Fruit fly (Drosophila melanogaster): ENCODE measurements around the gene Ent1.
A peak's percentile ranks its signal among the peaks of the same experiment; 100 is the strongest.

The Ent1 gene

DNA sequence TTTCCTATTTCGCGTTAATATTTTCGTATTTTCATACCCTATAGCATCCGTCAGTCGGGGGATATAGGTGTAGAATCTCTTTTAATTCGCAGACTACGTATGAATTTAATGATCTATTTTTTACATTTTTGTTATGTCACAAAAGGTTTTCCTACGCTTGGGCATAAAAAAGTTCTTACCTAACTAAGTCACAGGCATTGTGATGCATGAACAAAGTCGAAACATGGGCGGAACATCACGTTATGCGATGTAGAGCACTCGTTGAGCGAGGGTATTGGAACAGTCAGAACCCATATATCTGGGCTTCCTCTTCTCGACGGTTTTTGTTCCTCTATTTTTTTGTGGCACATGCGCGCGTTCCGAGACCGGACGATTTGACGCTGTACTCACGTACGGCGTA lies 48.5 kb downstream of the Ent1 start (continued):
- TF ChIP-seq danr (GFP tag; IDR thresholded peaks at IDR 0.05) (no peak), Sox102F (GFP tag; optimal IDR thresholded peaks at IDR 0.05) (peak; percentile 35), Ets65A (GFP tag) (peak; percentile 90), vfl (GFP tag; optimal IDR thresholded peaks at IDR 0.05) (no peak), sna (GFP tag; IDR thresholded peaks at IDR 0.05; ENCODE audit: partially characterized antibody) (no peak), row (GFP tag; IDR thresholded peaks at IDR 0.05) (peak; percentile 77), CG33213 (GFP tag; optimal IDR thresholded peaks at IDR 0.05) (no peak), CG7963 (GFP tag; IDR thresholded peaks at IDR 0.05; ENCODE audit: partially characterized antibody) (no peak), Hr3 (GFP tag; optimal IDR thresholded peaks at IDR 0.05) (no peak), CG13775 (GFP tag; optimal IDR thresholded peaks at IDR 0.05) (no peak), CG10267 (tag; optimal IDR thresholded peaks at IDR 0.05) (no peak), CG31224 (GFP tag; IDR thresholded peaks at IDR 0.05) (no peak), ci (GFP tag; IDR thresholded peaks at IDR 0.05) (no peak), Lim3 (GFP tag; IDR thresholded peaks at IDR 0.05) (no peak), phol (tag; optimal IDR thresholded peaks at IDR 0.05) (no peak), hth (optimal IDR thresholded peaks at IDR 0.05) (no peak), CG6791 (GFP tag; IDR thresholded peaks at IDR 0.05; ENCODE audit: partially characterized antibody) (no peak), CG7271 (tag; optimal IDR thresholded peaks at IDR 0.05) (no peak), prd (optimal IDR thresholded peaks at IDR 0.05) (no peak), prd (GFP tag; IDR thresholded peaks at IDR 0.05) (no peak; the same call in 2 of the 3 replicates), Med (GFP tag) (peak; percentile 80), CG14965 (GFP tag; optimal IDR thresholded peaks at IDR 0.05; ENCODE audit: borderline replicate concordance) (no peak), CG10565 (GFP tag; optimal IDR thresholded peaks at IDR 0.05) (no peak), tna (GFP tag; IDR thresholded peaks at IDR 0.05; ENCODE audit: partially characterized antibody) (no peak), CG10654 (GFP tag; optimal IDR thresholded peaks at IDR 0.05) (no peak), unc-4 (GFP tag; IDR thresholded peaks at IDR 0.05; ENCODE audit: partially characterized antibody) (no peak), Chrac-16 (GFP tag; optimal IDR thresholded peaks at IDR 0.05) (no peak), cas (GFP tag; IDR thresholded peaks at IDR 0.05) (no peak), sug (tag; optimal IDR thresholded peaks at IDR 0.05) (no peak), grn (GFP tag; optimal IDR thresholded peaks at IDR 0.05) (no peak), oc (tag; optimal IDR thresholded peaks at IDR 0.05) (no peak), CG2712 (tag; optimal IDR thresholded peaks at IDR 0.05) (peak; percentile 14), mam (GFP tag; optimal IDR thresholded peaks at IDR 0.05) (peak; percentile 4), Fer1 (GFP tag; optimal IDR thresholded peaks at IDR 0.05) (no peak), CG7556 (GFP tag; optimal IDR thresholded peaks at IDR 0.05) (no peak), CG7357 (GFP tag; IDR thresholded peaks at IDR 0.05) (no peak), ttk (GFP tag; IDR thresholded peaks at IDR 0.05) (no peak), CG18011 (GFP tag; optimal IDR thresholded peaks at IDR 0.05) (no peak), z (GFP tag; IDR thresholded peaks at IDR 0.05) (no peak), dimm (GFP tag; IDR thresholded peaks at IDR 0.05) (no peak), vvl (GFP tag; IDR thresholded peaks at IDR 0.05) (peak; percentile 12; the same call in 1 of the 2 replicates), CG12391 (tag; optimal IDR thresholded peaks at IDR 0.05) (no peak), mirr (GFP tag; optimal IDR thresholded peaks at IDR 0.05) (no peak), chif (GFP tag; optimal IDR thresholded peaks at IDR 0.05) (no peak), CG16813 (GFP tag; IDR thresholded peaks at IDR 0.05; ENCODE audit: partially characterized antibody) (no peak), hkb (optimal IDR thresholded peaks at IDR 0.05) (no peak), hkb (GFP tag; IDR thresholded peaks at IDR 0.05) (no peak), schlank (tag; optimal IDR thresholded peaks at IDR 0.05) (no peak), CG18599 (GFP tag; optimal IDR thresholded peaks at IDR 0.05) (peak; percentile 37), HLH54F (GFP tag; optimal IDR thresholded peaks at IDR 0.05) (peak; percentile 18), HLHmδ (GFP tag; optimal IDR thresholded peaks at IDR 0.05) (no peak), CG9932 (GFP tag; IDR thresholded peaks at IDR 0.05) (peak; percentile 29; the same call in 1 of the 2 replicates)

Measured in whole organism, embryonic.